Fruit fly (Drosophila melanogaster) whole organism, adult: Measurements from ENCODE around the gene CG43290.

Experiments used
- CG12768 ChIP-seq: fragments of 200-800 bp; sonication (Bioruptor generic); optimal IDR thresholded peaks from 2 replicates; lab custom pipeline; 2017; ENCODE audit warnings: missing biosample characterization, missing genetic modification characterization, mild to moderate bottlenecking, moderate library complexity, missing genetic modification reagents
- CG14711 ChIP-seq: fragments of 200-800 bp; sonication (Bioruptor generic); optimal IDR thresholded peaks from 2 replicates; lab custom pipeline; 2018; ENCODE audit warnings: missing biosample characterization, mild to moderate bottlenecking, missing genetic modification characterization, moderate library complexity
- CG33017 ChIP-seq: fragments of 200-800 bp; sonication (Bioruptor generic); optimal IDR thresholded peaks from 2 replicates; lab custom pipeline; 2018; ENCODE audit warnings: missing biosample characterization, mild to moderate bottlenecking, missing genetic modification characterization, moderate library complexity
- CG5204 ChIP-seq: fragments of 200-800 bp; sonication (Bioruptor generic); optimal IDR thresholded peaks from 2 replicates; lab custom pipeline; 2016; ENCODE audit warnings: missing biosample characterization, missing genetic modification characterization
- CG7045 ChIP-seq: fragments of 200-800 bp; sonication (Bioruptor generic); optimal IDR thresholded peaks from 2 replicates; lab custom pipeline; 2017; ENCODE audit warnings: missing biosample characterization, mild to moderate bottlenecking, missing genetic modification characterization
- CG7101 ChIP-seq: fragments of 200-800 bp; sonication (Bioruptor generic); optimal IDR thresholded peaks from 2 replicates; lab custom pipeline; 2018; ENCODE audit warnings: missing biosample characterization, mild to moderate bottlenecking, missing genetic modification characterization, moderate library complexity
- Crg-1 ChIP-seq: fragments of 200-800 bp; sonication (Bioruptor generic); optimal IDR thresholded peaks from 2 replicates; lab custom pipeline; 2016; ENCODE audit warnings: missing biosample characterization, missing genetic modification characterization
- Hr96 ChIP-seq: fragments of 200-800 bp; sonication (Bioruptor generic); optimal IDR thresholded peaks from 2 replicates; lab custom pipeline; 2016; ENCODE audit warnings: missing biosample characterization, missing genetic modification characterization
- cic ChIP-seq: fragments of 200-800 bp; sonication (Bioruptor generic); optimal IDR thresholded peaks from 2 replicates; lab custom pipeline; 2017; ENCODE audit warnings: missing biosample characterization, mild to moderate bottlenecking, missing genetic modification characterization, moderate library complexity
- kay ChIP-seq: fragments of 200-800 bp; sonication (Bioruptor generic); peaks from one replicate; lab custom pipeline; 2016; ENCODE audit warnings: missing biosample characterization, missing genetic modification characterization, borderline replicate concordance
- pad ChIP-seq: fragments of 200-800 bp; sonication (Bioruptor generic); optimal IDR thresholded peaks from 3 replicates; lab custom pipeline; 2017; ENCODE audit warnings: missing biosample characterization, missing genetic modification characterization, mild to moderate bottlenecking, moderate library complexity, missing genetic modification reagents

DNA sequence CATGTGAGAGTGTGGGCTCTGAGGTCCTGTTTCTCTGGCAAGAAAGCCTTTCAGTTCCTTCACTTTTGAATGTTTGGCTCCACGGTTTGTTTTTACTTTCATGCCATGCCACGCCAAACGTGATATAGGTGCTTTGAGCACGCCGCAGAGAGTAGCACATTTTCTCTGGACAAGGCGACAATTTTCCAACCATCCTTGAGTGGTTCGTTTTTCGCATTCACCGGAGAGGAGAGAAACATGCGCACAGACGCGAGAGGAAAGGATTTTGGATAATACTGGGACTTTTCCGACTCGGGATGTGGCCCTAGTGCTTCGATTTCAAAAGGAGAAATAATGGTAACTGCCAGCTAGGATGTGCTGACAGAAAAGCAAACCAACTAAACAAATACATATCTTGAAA lies 44.7 kb upstream of the CG43290 start:
- TF ChIP-seq pad (GFP tag; lab: Kevin White, UChicago) (peak; percentile 77), CG33017 (no peak), CG7101 (tag; lab: Kevin White, UChicago) (no peak), Crg-1 (no peak), CG7045 (no peak), cic (no peak), CG14711 (tag; lab: Kevin White, UChicago) (no peak), kay (GFP tag; lab: Kevin White, UChicago) (no peak), Hr96 (GFP tag; lab: Kevin White, UChicago) (no peak), CG12768 (GFP tag; lab: Kevin White, UChicago) (no peak), CG5204 (GFP tag; lab: Kevin White, UChicago) (no peak)
